Worm (Caenorhabditis elegans): ENCODE results near the gene scyl-1.
A peak's percentile ranks its signal among the peaks of the same experiment; 100 is the strongest.

scyl-1 gene

DNA sequence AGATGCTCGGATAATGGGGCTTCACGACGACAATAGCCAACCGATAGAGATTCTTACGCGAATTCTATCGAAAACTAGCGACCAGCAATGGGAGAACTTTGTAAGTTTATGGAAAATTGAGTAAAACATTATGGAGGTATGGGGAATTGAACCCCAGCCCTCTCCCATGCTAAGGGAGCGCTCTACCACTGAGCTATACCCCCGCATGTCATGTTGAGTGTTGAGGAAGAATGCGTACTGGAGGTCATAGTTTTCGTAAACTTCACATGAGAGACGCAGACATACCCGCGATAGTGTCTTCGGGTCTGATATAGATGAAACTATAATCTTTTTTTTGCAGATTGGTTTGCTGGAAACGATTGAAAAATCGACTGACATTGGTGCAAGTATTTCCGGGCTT lies 38.1 kb downstream of the scyl-1 start:
- TF ChIP-seq mes-2 (tag; optimal IDR thresholded peaks at IDR 0.05; ENCODE audit: poor library complexity, severe bottlenecking) (peak; percentile 76), gei-8 (GFP tag; optimal IDR thresholded peaks at IDR 0.05) (peak; percentile 62), Y75B8A.6 (GFP tag; IDR thresholded peaks at IDR 0.05) (0 out of 2 replicates have a peak, but pooled peaks have one; percentile 65), ceh-32 (tag; optimal IDR thresholded peaks at IDR 0.05; ENCODE audit: poor library complexity) (peak; percentile 25), lin-13 (GFP tag; optimal IDR thresholded peaks at IDR 0.05) (peak; percentile 36), fos-1 (tag; optimal IDR thresholded peaks at IDR 0.05) (no peak), hlh-30 (tag; optimal IDR thresholded peaks at IDR 0.05; ENCODE audit: insufficient read depth) (peak; percentile 56), cey-2 (tag; optimal IDR thresholded peaks at IDR 0.05; ENCODE audit: borderline replicate concordance, insufficient read depth) (no peak), set-16 (GFP tag; IDR thresholded peaks at IDR 0.05) (no peak), F10B5.3 (tag; optimal IDR thresholded peaks at IDR 0.05) (peak; percentile 65), ceh-82 (tag; optimal IDR thresholded peaks at IDR 0.05) (no peak), ces-1 (GFP tag; optimal IDR thresholded peaks at IDR 0.05) (no peak), nhr-102 (tag; optimal IDR thresholded peaks at IDR 0.05) (peak; percentile 71), lin-1 (GFP tag; IDR thresholded peaks at IDR 0.05) (peak; percentile 75), unc-62 (GFP tag; optimal IDR thresholded peaks at IDR 0.05 in 1 of 2) (no peak), unc-62 (tag; optimal IDR thresholded peaks at IDR 0.05) (no peak), mdl-1 (tag; optimal IDR thresholded peaks at IDR 0.05) (peak in 1 of 2 experiments; percentile 68), D1046.2 (GFP tag; IDR thresholded peaks at IDR 0.05) (peak; percentile 69; the same call in 1 of the 2 replicates), daf-16 (GFP tag; optimal IDR thresholded peaks at IDR 0.05) (peak; percentile 46 to 88), daf-16 (tag; optimal IDR thresholded peaks at IDR 0.05) (peak; percentile 65), lir-3 (tag; optimal IDR thresholded peaks at IDR 0.05) (peak; percentile 14), ama-1 (optimal IDR thresholded peaks at IDR 0.05) (no peak), mxl-3 (GFP tag; optimal IDR thresholded peaks at IDR 0.05) (peak; percentile 64), dve-1 (tag; optimal IDR thresholded peaks at IDR 0.05; ENCODE audit: insufficient read depth) (peak; percentile 80), mep-1 (tag; optimal IDR thresholded peaks at IDR 0.05) (peak; percentile 85), mxl-2 (GFP tag; conservative IDR thresholded peaks at IDR 0.05) (0 out of 2 replicates have a peak, but pooled peaks have one; percentile 48), zfp-3 (GFP tag; conservative IDR thresholded peaks at IDR 0.05) (0 out of 2 replicates have a peak, but pooled peaks have one; percentile 39), nhr-77 (tag; optimal IDR thresholded peaks at IDR 0.05) (peak; percentile 63), T26A8.4 (GFP tag; IDR thresholded peaks at IDR 0.05) (peak; percentile 88), fkh-10 (GFP tag; optimal IDR thresholded peaks at IDR 0.05) (no peak), madf-9 (GFP tag; conservative IDR thresholded peaks at IDR 0.05) (peak; percentile 53; the same call in 1 of the 2 replicates), duxl-1 (tag; optimal IDR thresholded peaks at IDR 0.05; ENCODE audit: poor library complexity) (peak; percentile 61), ceh-62 (tag; optimal IDR thresholded peaks at IDR 0.05) (no peak), skn-1 (tag; optimal IDR thresholded peaks at IDR 0.05) (no peak), jun-1 (tag; optimal IDR thresholded peaks at IDR 0.05) (no peak), F26F4.8 (GFP tag; conservative IDR thresholded peaks at IDR 0.05) (0 out of 2 replicates have a peak, but pooled peaks have one; percentile 55), nhr-10 (tag; optimal IDR thresholded peaks at IDR 0.05) (no peak), nhr-11 (tag; optimal IDR thresholded peaks at IDR 0.05) (no peak), aly-2 (tag; optimal IDR thresholded peaks at IDR 0.05) (peak; percentile 28), sdz-12 (GFP tag; optimal IDR thresholded peaks at IDR 0.05) (no peak), dmd-6 (GFP tag; IDR thresholded peaks at IDR 0.05) (peak; percentile 65), lin-39 (tag; optimal IDR thresholded peaks at IDR 0.05) (no peak), hif-1 (tag; optimal IDR thresholded peaks at IDR 0.05) (peak in 1 of 2 experiments; percentile 58), daf-12 (tag; optimal IDR thresholded peaks at IDR 0.05) (no peak), ztf-7 (tag; optimal IDR thresholded peaks at IDR 0.05) (peak; percentile 77), ZK546.5 (tag; optimal IDR thresholded peaks at IDR 0.05) (no peak), aha-1 (tag) (peak; percentile 42), daf-19 (GFP tag; conservative IDR thresholded peaks at IDR 0.05) (peak; percentile 94), ztf-11 (tag; optimal IDR thresholded peaks at IDR 0.05) (no peak), pqm-1 (tag; optimal IDR thresholded peaks at IDR 0.05) (no peak), unc-130 (GFP tag; optimal IDR thresholded peaks at IDR 0.05) (peak; percentile 50)

Data from whole organism, L4 larva.